Worm (Caenorhabditis elegans) whole organism, L4 larva: ENCODE measurements around the gene osg-1.

Experiments
- ZK546.5 ChIP-seq, 2 experiments: sonication (generic microtip); optimal IDR thresholded peaks; 2 replicates each; lab custom pipeline; 2017; ENCODE audit warnings: missing biosample characterization in 2 of 2, missing genetic modification characterization in 2 of 2
- nhr-25 ChIP-seq: sonication (generic microtip); optimal IDR thresholded peaks from 2 replicates; lab custom pipeline; 2017; ENCODE audit warnings: missing genetic modification characterization, mild to moderate bottlenecking, missing compliant biosample characterization, antibody characterized with exemption, moderate library complexity, borderline replicate concordance; ENCODE audit not compliant: insufficient read depth
- nhr-77 ChIP-seq: fragments of 150-350 bp; optimal IDR thresholded peaks from 2 replicates; lab custom pipeline; 2014; ENCODE audit warnings: missing biosample characterization, missing genetic modification characterization
- php-3 ChIP-seq: fragments of 200-800 bp; sonication (Bioruptor generic); IDR thresholded peaks from 2 replicates; pipeline ENCODE4 v1.3.6; 2022; ENCODE audit warnings: missing genetic modification reagents, missing genetic modification characterization, missing compliant biosample characterization
- pqm-1 ChIP-seq: sonication (generic microtip); optimal IDR thresholded peaks from 2 replicates; lab custom pipeline; 2017; ENCODE audit warnings: missing biosample characterization, missing genetic modification characterization
- unc-62 ChIP-seq, 3 experiments: fragments of 150-350 bp in 1 of 3; sonication (generic microtip); optimal IDR thresholded peaks in 2 of 3; peaks in 1 of 3; 1 replicate in 1 of 3; 2 replicates in 2 of 3; lab custom pipeline; 2014 to 2017; ENCODE audit warnings: missing biosample characterization in 3 of 3, missing genetic modification characterization in 3 of 3, missing genetic modification reagents in 3 of 3, missing genotype in 1 of 3
- zip-2 ChIP-seq: fragments of 150-350 bp; optimal IDR thresholded peaks from 2 replicates; lab custom pipeline; 2014; ENCODE audit warnings: missing biosample characterization, missing genetic modification characterization
- ztf-11 ChIP-seq: fragments of 150-350 bp; optimal IDR thresholded peaks from 2 replicates; lab custom pipeline; 2014; ENCODE audit warnings: missing biosample characterization, missing genetic modification characterization

DNA sequence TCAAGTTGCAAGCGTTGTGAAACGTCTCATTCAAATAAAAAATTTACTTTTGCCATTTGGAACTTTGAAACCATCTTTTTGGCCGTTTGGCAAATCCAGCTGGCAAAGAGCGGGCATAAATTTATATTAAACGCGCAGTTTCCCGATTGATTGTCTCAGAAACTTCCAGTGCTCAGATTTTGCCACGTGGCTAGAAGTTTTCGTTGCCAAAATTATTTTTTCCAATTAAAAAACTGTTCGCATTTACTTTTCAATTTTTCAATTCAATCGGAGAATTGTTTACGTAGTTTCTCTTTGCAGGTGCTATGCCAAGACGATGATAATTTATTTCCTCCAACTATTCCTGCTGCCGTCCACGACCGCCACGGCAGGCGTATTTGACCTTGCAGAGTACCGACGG is 34.1 kb upstream of the osg-1 start, which contains the start of gene F48E8.4:
- TF ChIP-seq ZK546.5 (tag; optimal IDR thresholded peaks at IDR 0.05; lab: Kevin White, UChicago) (no peak), zip-2 (tag; lab: Kevin White, UChicago) (no peak), php-3 (GFP tag; lab: Robert Waterston, UW) (no peak), nhr-77 (tag; lab: Kevin White, UChicago) (no peak), nhr-25 (no peak), unc-62 (GFP tag; optimal IDR thresholded peaks at IDR 0.05 in 1 of 2; lab: Kevin White, UChicago) (no peak), unc-62 (tag; optimal IDR thresholded peaks at IDR 0.05; lab: Kevin White, UChicago) (no peak), pqm-1 (tag; lab: Kevin White, UChicago) (no peak), ztf-11 (tag; lab: Kevin White, UChicago) (no peak)
